Worm (Caenorhabditis elegans) whole organism, young adult: Measurements from ENCODE around the gene mab-10.
A peak's percentile ranks its signal among the peaks of the same experiment; 100 is the strongest.

ENCODE experiments used
- B0019.2 ChIP-seq: fragments of 200-800 bp; sonication (Bioruptor generic); conservative IDR thresholded peaks from 2 replicates; pipeline ENCODE4 v1.3.6; 2022; ENCODE audit warnings: missing genetic modification reagents, missing genetic modification characterization, missing compliant biosample characterization
- F10E7.11 ChIP-seq: sonication (generic microtip); optimal IDR thresholded peaks from 2 replicates; lab custom pipeline; 2017; ENCODE audit warnings: mild to moderate bottlenecking, missing genetic modification characterization, moderate library complexity, missing compliant biosample characterization
- F57A8.1 ChIP-seq: fragments of 200-800 bp; sonication (Bioruptor generic); optimal IDR thresholded peaks from 2 replicates; lab custom pipeline; 2018; ENCODE audit warnings: mild to moderate bottlenecking, missing genetic modification characterization, moderate library complexity, missing compliant biosample characterization
- Y53F4B.3 ChIP-seq: fragments of 200-800 bp; sonication (Bioruptor generic); IDR thresholded peaks from 2 replicates; pipeline ENCODE4 v1.3.6; 2022; ENCODE audit warnings: missing genetic modification reagents, missing genetic modification characterization, missing compliant biosample characterization
- aptf-3 ChIP-seq: fragments of 200-800 bp; sonication (Bioruptor generic); IDR thresholded peaks from 2 replicates; pipeline ENCODE4 v1.3.6; 2022; ENCODE audit warnings: missing genetic modification characterization, missing compliant biosample characterization
- attf-6 ChIP-seq: fragments of 200-800 bp; sonication (Bioruptor generic); IDR thresholded peaks from 2 replicates; pipeline ENCODE4 v1.3.6; 2022; ENCODE audit warnings: missing genetic modification reagents, missing genetic modification characterization, missing compliant biosample characterization
- bed-2 ChIP-seq: fragments of 200-800 bp; sonication (Bioruptor generic); IDR thresholded peaks from 2 replicates; pipeline ENCODE4 v1.3.6; 2022; ENCODE audit warnings: missing genetic modification reagents, missing genetic modification characterization, missing compliant biosample characterization
- cebp-1 ChIP-seq, 2 experiments: fragments of 200-800 bp in 1 of 2; sonication (Bioruptor generic) in 1 of 2; sonication (generic microtip) in 1 of 2; IDR thresholded peaks in 1 of 2; optimal IDR thresholded peaks in 1 of 2; 2 replicates each; pipeline versions ENCODE4 v1.3.6 to Lab custom; 2017 to 2022; ENCODE audit warnings: missing compliant biosample characterization in 2 of 2, missing genetic modification characterization in 2 of 2, mild to moderate bottlenecking in 1 of 2, missing genetic modification reagents in 1 of 2, moderate library complexity in 1 of 2
- ceh-40 ChIP-seq: fragments of 200-800 bp; sonication (Bioruptor generic); IDR thresholded peaks from 2 replicates; pipeline ENCODE4 v1.3.6; 2022; ENCODE audit warnings: missing genetic modification characterization, missing compliant biosample characterization
- ceh-79 ChIP-seq: sonication (generic microtip); optimal IDR thresholded peaks from 2 replicates; lab custom pipeline; 2017; ENCODE audit warnings: mild to moderate bottlenecking, missing genetic modification characterization, missing compliant biosample characterization
- die-1 ChIP-seq: sonication (generic microtip); optimal IDR thresholded peaks from 2 replicates; lab custom pipeline; 2016; ENCODE audit warnings: missing genotype, mild to moderate bottlenecking, missing genetic modification characterization, missing compliant biosample characterization
- dpff-1 ChIP-seq: sonication (generic microtip); optimal IDR thresholded peaks from 2 replicates; lab custom pipeline; 2017; ENCODE audit warnings: mild to moderate bottlenecking, missing genetic modification characterization, missing compliant biosample characterization
- efl-1 ChIP-seq: fragments of 150-350 bp; optimal IDR thresholded peaks from 2 replicates; lab custom pipeline; 2014; ENCODE audit warnings: missing biosample characterization, missing genetic modification reagents, missing genetic modification characterization
- fkh-3 ChIP-seq: sonication (generic microtip); optimal IDR thresholded peaks from 2 replicates; lab custom pipeline; 2016; ENCODE audit warnings: mild to moderate bottlenecking, missing genetic modification characterization, missing compliant biosample characterization
- hrde-1 ChIP-seq: sonication (generic microtip); optimal IDR thresholded peaks from 2 replicates; lab custom pipeline; 2016; ENCODE audit warnings: missing genetic modification characterization, mild to moderate bottlenecking, missing compliant biosample characterization, moderate library complexity, missing genotype, missing genetic modification reagents, borderline replicate concordance
- hsf-1 ChIP-seq: fragments of 200-800 bp; sonication (Bioruptor generic); IDR thresholded peaks from 2 replicates; pipeline ENCODE4 v1.3.6; 2022; ENCODE audit warnings: missing genetic modification reagents, missing genetic modification characterization, missing compliant biosample characterization
- lag-1 ChIP-seq: fragments of 200-800 bp; sonication (Bioruptor generic); IDR thresholded peaks from 2 replicates; pipeline ENCODE4 v1.3.6; 2022; ENCODE audit warnings: missing genetic modification reagents, missing genetic modification characterization, missing compliant biosample characterization
- lin-26 ChIP-seq: fragments of 200-800 bp; sonication (Bioruptor generic); IDR thresholded peaks from 2 replicates; pipeline ENCODE4 v1.3.6; 2022; ENCODE audit warnings: missing genetic modification reagents, missing genetic modification characterization, missing compliant biosample characterization
- madf-10 ChIP-seq: sonication (generic microtip); optimal IDR thresholded peaks from 2 replicates; lab custom pipeline; 2016; ENCODE audit warnings: mild to moderate bottlenecking, missing genetic modification characterization, missing compliant biosample characterization
- madf-3 ChIP-seq: fragments of 200-800 bp; sonication (Bioruptor generic); IDR thresholded peaks from 2 replicates; pipeline ENCODE4 v1.3.6; 2022; ENCODE audit warnings: missing genetic modification reagents, missing genetic modification characterization, missing compliant biosample characterization
- madf-8 ChIP-seq: fragments of 200-800 bp; sonication (Bioruptor generic); conservative IDR thresholded peaks from 2 replicates; pipeline ENCODE4 v1.3.6; 2022; ENCODE audit warnings: missing genetic modification reagents, missing genetic modification characterization, missing compliant biosample characterization
- nfya-2 ChIP-seq: fragments of 200-800 bp; sonication (Bioruptor generic); IDR thresholded peaks from 2 replicates; pipeline ENCODE4 v1.3.6; 2022; ENCODE audit warnings: missing genetic modification reagents, missing genetic modification characterization, missing compliant biosample characterization
- nfyb-1 ChIP-seq: fragments of 200-800 bp; sonication (Bioruptor generic); IDR thresholded peaks from 2 replicates; pipeline ENCODE4 v1.3.6; 2022; ENCODE audit warnings: missing genetic modification reagents, missing genetic modification characterization, missing compliant biosample characterization
- nhr-120 ChIP-seq: fragments of 200-800 bp; sonication (Bioruptor generic); IDR thresholded peaks from 2 replicates; pipeline ENCODE4 v1.3.6; 2022; ENCODE audit warnings: missing genetic modification characterization, missing compliant biosample characterization
- nhr-80 ChIP-seq: sonication (generic microtip); optimal IDR thresholded peaks from 2 replicates; lab custom pipeline; 2016; ENCODE audit warnings: missing genetic modification characterization, missing compliant biosample characterization
- snpc-3.4 ChIP-seq: sonication (generic microtip); optimal IDR thresholded peaks from 2 replicates; lab custom pipeline; 2017; ENCODE audit warnings: missing genetic modification characterization, mild to moderate bottlenecking, missing compliant biosample characterization, antibody characterized with exemption, moderate library complexity, missing genotype, missing genetic modification reagents
- somi-1 ChIP-seq: fragments of 200-800 bp; sonication (Bioruptor generic); optimal IDR thresholded peaks from 2 replicates; lab custom pipeline; 2018; ENCODE audit warnings: mild to moderate bottlenecking, missing genetic modification characterization, missing compliant biosample characterization
- tlf-1 ChIP-seq: fragments of 200-800 bp; sonication (Bioruptor generic); optimal IDR thresholded peaks from 2 replicates; lab custom pipeline; 2018; ENCODE audit warnings: mild to moderate bottlenecking, missing genetic modification characterization, missing compliant biosample characterization
- zfh-2 ChIP-seq: fragments of 200-800 bp; sonication (Bioruptor generic); conservative IDR thresholded peaks from 2 replicates; pipeline ENCODE4 v1.3.6; 2022; ENCODE audit warnings: missing genetic modification reagents, missing genetic modification characterization, missing compliant biosample characterization
- ztf-18 ChIP-seq: sonication (generic microtip); optimal IDR thresholded peaks from 2 replicates; lab custom pipeline; 2016; ENCODE audit warnings: missing genotype, mild to moderate bottlenecking, missing genetic modification characterization, missing compliant biosample characterization
- ztf-22 ChIP-seq: fragments of 200-800 bp; sonication (Bioruptor generic); optimal IDR thresholded peaks from 2 replicates; lab custom pipeline; 2018; ENCODE audit warnings: mild to moderate bottlenecking, missing genetic modification characterization, moderate library complexity, missing compliant biosample characterization

The mab-10 gene

DNA sequence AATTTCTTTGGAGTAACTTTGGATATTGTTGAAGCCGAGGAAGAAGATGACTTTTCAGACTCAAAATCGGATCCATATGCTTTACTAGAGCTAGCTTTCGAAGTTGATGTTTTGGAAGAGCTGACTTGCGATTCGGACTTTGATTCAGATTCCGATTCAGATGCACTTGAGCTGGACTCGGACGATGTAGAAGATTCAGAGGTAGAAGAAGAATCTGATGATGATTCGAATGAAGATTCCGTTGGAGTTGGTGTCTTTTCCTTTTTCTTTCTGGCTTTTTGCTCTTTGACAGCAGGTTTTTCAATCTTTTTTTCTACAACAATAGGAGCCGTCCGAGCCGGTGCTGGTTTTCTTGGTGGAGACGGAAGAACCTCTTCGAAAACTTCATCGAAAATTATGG lies 20.0 kb upstream of the mab-10 start:
- TF ChIP-seq nhr-120 (GFP tag; lab: Robert Waterston, UW), result no peak
- no peak for TF ChIP-seq F57A8.1 (GFP tag; lab: Kevin White, UChicago)
- no peak for TF ChIP-seq lag-1 (GFP tag; lab: Robert Waterston, UW)
- no peak for TF ChIP-seq hrde-1

DNA sequence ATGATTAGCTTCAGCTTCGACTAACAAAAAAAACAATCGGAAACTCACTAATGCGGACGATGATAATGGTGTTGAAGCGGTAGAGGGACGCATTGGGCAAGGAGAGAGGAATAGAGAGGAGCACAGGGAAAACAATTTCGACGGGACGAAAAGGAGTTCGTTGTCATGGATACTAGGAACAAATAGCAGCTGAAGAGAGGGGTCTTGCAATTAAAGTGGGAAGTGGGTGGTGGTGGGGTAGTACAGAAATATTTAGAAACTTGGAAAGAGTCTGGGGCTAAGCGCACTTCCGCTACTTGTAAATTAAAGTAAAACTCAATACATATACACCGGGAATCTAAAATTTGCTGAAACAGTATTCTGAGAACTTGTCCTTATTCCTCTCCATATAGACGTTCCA lies 18.1 kb upstream of the mab-10 start, which contains the start of gene F59B10.2:
F59B10.2 (minus strand) TSS at position 101 of the 400 bp plus-strand sequence.
- TF ChIP-seq hsf-1 (no peak), madf-8 (GFP tag; lab: Robert Waterston, UW) (no peak), Y53F4B.3 (GFP tag; lab: Robert Waterston, UW) (no peak), aptf-3 (GFP tag; lab: Robert Waterston, UW) (no peak), F10E7.11 (no peak), die-1 (no peak), bed-2 (GFP tag; lab: Robert Waterston, UW) (no peak), tlf-1 (GFP tag; lab: Kevin White, UChicago) (no peak), nhr-80 (no peak)
- TF ChIP-seq, all 124 proteins: peak for 0

DNA sequence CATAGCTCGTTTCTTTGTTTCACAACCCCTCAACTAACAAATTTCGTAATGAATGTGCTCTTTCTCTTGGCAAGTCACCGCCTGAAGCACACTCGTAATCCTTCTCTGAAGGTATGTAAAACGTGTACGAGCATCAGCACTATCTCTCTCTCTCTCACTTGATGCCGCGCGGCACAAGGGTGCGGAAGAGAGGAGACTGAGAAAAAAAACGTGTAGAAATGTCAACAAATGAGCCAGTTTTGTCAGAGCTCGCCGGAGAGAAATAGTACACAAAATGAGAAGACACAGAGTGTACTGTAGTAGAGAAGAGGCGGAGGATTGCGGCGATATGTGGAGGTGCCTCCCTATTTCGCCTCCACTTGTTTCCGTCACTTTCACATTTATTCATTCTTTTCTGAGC lies 17.6 kb upstream of the mab-10 start, which contains the start of gene F59B10.3:
F59B10.3 (plus strand) TSS at position 301 of the 400 bp plus-strand sequence.
- TF ChIP-seq ztf-22 (GFP tag; lab: Kevin White, UChicago), result no peak
- TF ChIP-seq ceh-79 (tag; lab: Kevin White, UChicago), result no peak
- TF ChIP-seq cebp-1 (GFP tag; IDR thresholded peaks at IDR 0.05; lab: Robert Waterston, UW), result no peak
- peak; percentile 1 for TF ChIP-seq cebp-1 (tag; optimal IDR thresholded peaks at IDR 0.05; lab: Kevin White, UChicago)
- TF ChIP-seq B0019.2 (GFP tag; lab: Robert Waterston, UW), result no peak
- TF ChIP-seq, all 124 proteins: peak for 1

DNA sequence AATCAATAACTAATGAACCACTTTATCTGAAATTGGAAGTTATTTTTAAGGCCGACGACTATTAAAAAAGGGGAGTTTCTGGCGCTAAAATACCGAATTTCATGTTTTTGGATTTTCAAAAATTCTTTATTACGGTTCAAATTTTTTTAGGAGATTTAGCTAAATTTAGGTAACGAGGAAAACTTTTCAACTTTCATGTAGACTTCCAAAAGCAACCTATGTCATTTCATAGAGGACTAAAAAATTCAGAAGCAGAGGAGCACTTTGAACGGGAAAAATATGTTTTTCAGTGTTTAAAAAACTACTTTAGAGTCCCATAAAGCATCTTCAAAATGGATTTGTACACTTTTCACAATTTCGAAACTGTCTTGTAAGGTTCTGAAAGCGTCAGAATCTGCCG lies 14.5 kb upstream of the mab-10 start:
- TF ChIP-seq cebp-1 (GFP tag; IDR thresholded peaks at IDR 0.05; lab: Robert Waterston, UW) (no peak), cebp-1 (tag; optimal IDR thresholded peaks at IDR 0.05; lab: Kevin White, UChicago) (peak; percentile 3), fkh-3 (tag; lab: Kevin White, UChicago) (no peak)

DNA sequence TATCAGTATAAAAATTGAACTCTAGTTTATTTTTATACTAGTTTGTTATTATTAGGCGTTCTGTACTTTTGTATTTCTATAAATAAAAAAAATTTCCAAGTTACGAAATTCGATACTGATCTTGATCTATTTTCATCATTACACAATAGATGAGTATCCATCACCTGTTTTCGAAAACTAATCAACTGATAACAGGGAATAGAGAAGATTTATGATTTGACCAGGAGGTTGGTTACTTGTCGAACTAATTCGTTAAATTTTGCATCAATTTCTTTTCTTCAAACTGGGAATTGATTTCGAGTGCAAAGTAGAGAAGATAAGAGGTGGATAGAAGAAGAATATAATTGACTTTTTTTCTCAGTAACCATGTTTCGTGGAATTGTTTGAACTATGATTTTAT lies 12.5 kb upstream of the mab-10 start:
- no peak for TF ChIP-seq fkh-3 (tag; lab: Kevin White, UChicago)
- TF ChIP-seq cebp-1 (GFP tag; IDR thresholded peaks at IDR 0.05; lab: Robert Waterston, UW), result no peak
- peak; percentile 15 for TF ChIP-seq cebp-1 (tag; optimal IDR thresholded peaks at IDR 0.05; lab: Kevin White, UChicago)

DNA sequence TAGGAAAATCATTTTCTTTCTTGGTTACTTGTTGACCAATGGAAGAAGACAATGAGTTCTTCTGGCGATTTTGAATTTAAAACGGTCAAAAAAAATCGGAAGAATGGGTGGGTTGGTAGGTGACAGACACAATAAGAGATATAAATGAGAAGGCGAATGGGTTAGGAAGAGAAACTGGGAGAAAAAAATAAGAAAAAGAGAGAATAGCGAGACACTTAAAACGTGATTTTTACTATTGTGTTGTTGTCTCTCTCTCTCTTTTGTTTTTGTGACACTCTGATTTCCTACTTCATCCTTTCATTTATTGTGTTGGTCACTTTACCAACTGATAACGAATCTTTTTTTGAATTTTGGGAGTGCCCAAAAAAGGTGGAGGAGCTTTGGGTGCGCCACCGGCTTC lies 11.5 kb upstream of the mab-10 start:
- TF ChIP-seq zfh-2 (GFP tag; lab: Robert Waterston, UW) (no peak), madf-3 (GFP tag; lab: Robert Waterston, UW) (0 out of 2 replicates have a peak, but pooled peaks have one; percentile 45)

DNA sequence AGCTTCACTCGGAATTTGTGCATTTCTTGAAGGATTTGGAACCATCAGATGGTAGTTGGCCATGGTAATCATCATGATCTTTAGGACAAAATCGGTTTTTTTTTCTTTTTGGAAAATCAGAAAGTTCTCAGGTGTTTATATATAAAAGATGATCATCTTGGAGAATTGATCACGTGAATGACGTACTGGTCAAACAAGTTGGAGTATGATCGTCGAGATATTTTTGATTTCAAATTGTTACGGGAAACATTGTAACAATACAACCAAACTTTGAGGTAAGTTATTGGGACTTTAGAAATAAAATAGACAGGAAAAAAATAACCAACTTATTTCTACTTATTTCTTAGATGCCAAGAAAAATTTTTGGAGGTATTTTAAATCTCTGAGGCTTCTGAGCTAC lies 8.9 kb upstream of the mab-10 start, which contains the start of gene F59B10.4:
F59B10.4 (minus strand) TSS at position 101 of the 400 bp plus-strand sequence.
- TF ChIP-seq snpc-3.4 (tag; lab: Kevin White, UChicago), result no peak
- no peak for TF ChIP-seq attf-6
- TF ChIP-seq ztf-18 (tag; lab: Kevin White, UChicago), result no peak
- no peak for TF ChIP-seq somi-1 (GFP tag; lab: Kevin White, UChicago)
- TF ChIP-seq lin-26 (GFP tag; lab: Robert Waterston, UW), result no peak
- no peak for TF ChIP-seq dpff-1 (tag; lab: Kevin White, UChicago)
- TF ChIP-seq efl-1 (GFP tag; lab: Kevin White, UChicago), result no peak
- TF ChIP-seq madf-10 (tag; lab: Kevin White, UChicago), result no peak
- no peak for TF ChIP-seq nfyb-1 (GFP tag; lab: Robert Waterston, UW)
- no peak for TF ChIP-seq nfya-2 (GFP tag; lab: Robert Waterston, UW)
- no peak for TF ChIP-seq ceh-40 (GFP tag; lab: Robert Waterston, UW)
